Fruit fly (Drosophila melanogaster) S2 (cell line): ENCODE measurements around the gene Fum1.

Experiments
- CG8478 ChIP-seq: fragments of >200 bp; optimal IDR thresholded peaks from 2 replicates; lab custom pipeline; 2018
- CTCF ChIP-seq, 2 experiments: fragments of >200 bp; optimal IDR thresholded peaks; 2 replicates each; lab custom pipeline; 2018

Fum1 gene

DNA sequence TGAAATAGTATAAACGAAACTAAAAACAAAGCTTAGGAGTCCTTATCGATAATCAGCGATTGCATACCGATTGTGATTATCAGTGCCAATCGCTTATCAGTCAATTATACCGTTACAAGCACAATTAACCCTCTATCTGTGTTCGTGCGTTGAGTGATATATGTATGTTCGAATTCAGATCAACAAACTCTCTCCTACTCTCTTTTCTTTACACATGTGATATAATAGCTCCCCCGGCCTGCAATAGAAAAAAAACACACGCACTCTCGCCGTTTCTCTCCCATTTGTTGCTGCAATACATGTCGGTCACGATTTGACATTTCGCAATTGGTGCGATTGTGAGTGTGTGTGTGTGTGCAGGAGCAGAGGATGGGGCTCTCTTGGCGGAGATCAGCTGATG is 15.8 kb upstream of the Fum1 start:
- no peak for TF ChIP-seq CTCF (optimal IDR thresholded peaks at IDR 0.05; lab: Kevin White, UChicago)

- TF ChIP-seq CG8478, result no peak
- no peak for TF ChIP-seq CTCF (optimal IDR thresholded peaks at IDR 0.05; lab: Kevin White, UChicago)
Observed at dm6 chrX:6662876-6663551, 15.2 kb upstream of the Fum1 start.

DNA sequence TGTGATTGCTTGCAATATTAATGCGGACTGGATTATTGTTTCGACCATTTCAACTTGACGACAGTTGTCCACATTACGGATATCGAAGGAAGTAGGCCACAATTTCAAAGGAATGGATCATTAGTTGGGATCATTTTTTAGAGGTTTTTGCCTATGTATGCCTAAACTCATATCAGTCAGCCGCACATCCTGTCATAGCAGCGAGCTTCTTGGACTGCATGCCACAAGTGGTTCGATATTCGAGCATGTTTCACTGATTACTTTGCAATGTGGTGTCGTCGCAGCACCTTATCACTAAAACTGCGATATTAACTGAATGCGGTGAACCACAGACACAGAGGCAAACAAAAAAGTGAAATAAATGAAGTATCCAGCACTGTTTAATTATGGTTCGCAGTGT is 14.2 kb upstream of the Fum1 start:
- TF ChIP-seq CG8478 (no peak), CTCF (optimal IDR thresholded peaks at IDR 0.05; lab: Kevin White, UChicago) (no peak)

- TF ChIP-seq CG8478, result no peak
- TF ChIP-seq CTCF (optimal IDR thresholded peaks at IDR 0.05; lab: Kevin White, UChicago), result no peak
Observed at dm6 chrX:6673637-6674487, 4.4 kb upstream of the Fum1 start, which contains the start of the genes CG3198 and Mcm6. Gene CG3198, minus strand, starts transcription at chrX:6673973. Gene Mcm6, plus strand, starts transcription at chrX:6674387.

DNA sequence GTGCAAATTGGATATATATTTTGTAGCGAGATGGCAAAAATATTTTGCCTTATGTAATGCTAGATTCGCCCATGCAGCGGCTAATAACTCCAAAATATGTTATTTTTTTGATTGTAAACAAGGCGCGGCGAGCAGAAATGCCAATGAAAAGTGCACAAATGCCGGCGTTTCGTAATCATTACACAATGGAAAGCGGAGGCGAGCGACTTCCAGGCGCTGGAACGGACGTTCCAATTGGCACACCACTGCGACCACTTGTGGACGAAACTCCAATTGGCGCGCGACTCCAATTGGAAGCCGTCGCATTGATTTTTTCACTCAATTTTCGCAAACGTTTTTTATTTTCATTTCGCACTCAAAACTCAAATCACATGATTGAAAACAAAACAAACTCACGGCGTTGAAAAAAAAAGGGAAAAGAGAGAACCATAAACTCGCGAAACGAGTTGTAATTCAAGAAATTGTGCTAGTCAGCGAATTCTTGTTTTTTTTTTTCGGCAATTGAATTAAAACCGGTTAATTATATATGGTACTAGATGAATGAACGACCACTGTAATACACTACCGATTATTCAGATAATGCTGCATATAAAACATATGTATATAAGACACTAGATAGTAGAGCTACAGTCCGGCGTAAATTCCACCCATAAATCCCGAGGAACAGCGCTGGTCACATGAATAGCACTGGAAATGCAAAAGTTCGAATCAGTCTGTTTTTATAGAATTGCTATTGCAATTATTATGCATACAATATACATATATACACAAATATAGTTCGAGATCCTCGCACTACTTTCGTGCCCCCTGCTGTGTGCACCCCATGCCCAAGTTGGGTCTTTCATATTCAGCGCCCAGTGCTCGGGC is 644 bp downstream of the Fum1 start, which contains the start of gene ND-ASHI:
Gene ND-ASHI, minus strand, starts transcription at position 484 of the 867 bp plus-strand sequence.
- TF ChIP-seq CG8478, result no peak
- TF ChIP-seq CTCF (optimal IDR thresholded peaks at IDR 0.05; lab: Kevin White, UChicago), result no peak

DNA sequence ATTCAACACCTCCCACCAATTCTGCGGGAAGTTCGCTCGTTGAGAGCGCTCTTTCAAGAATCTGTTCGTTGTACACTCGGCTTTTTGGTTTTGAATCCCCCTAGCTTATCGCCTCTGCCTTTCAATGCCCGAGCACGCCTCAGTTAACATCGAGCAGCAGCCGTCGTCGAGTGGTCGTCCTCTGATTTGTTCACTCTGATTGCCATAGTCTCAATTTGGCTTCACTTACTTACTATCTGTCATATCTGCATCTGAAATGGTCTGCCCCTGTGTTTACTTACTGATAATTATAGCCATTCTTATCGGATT is 1.2 kb downstream of the Fum1 start:
- TF ChIP-seq CTCF (optimal IDR thresholded peaks at IDR 0.05; lab: Kevin White, UChicago) (no peak), CG8478 (no peak)

DNA sequence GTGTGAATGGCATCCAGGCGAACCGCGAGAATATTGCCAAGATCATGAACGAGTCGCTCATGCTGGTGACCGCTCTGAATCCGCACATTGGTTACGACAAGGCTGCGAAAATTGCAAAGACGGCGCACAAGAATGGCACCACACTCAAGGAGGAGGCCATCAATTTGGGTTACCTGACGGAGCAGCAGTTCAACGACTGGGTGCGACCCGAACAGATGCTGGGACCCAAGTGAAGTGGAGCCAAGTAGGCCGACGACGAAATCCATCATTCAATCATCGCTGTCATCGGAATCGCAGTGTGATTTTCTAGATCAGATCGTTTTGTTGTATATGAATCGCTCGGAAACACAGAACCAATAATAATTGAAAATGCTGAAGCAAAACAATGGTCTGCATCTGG is 3.2 kb downstream of the Fum1 start, which contains the start of gene Fum2:
Gene Fum2, plus strand, starts transcription at position 301 of the 400 bp plus-strand sequence.
- TF ChIP-seq CTCF (optimal IDR thresholded peaks at IDR 0.05; lab: Kevin White, UChicago) (no peak), CG8478 (no peak)

dm6 chrX:6683635-6684499 is 5.6 kb downstream of the Fum1 start, which contains the start of gene Pink1:
Gene Pink1, plus strand, starts transcription at chrX:6683798.
- TF ChIP-seq CTCF (optimal IDR thresholded peaks at IDR 0.05; lab: Kevin White, UChicago) (peak in 1 of 2 experiments; percentile 37), CG8478 (no peak)

- TF ChIP-seq CG8478 (no peak), CTCF (optimal IDR thresholded peaks at IDR 0.05; lab: Kevin White, UChicago) (no peak)
Observed at dm6 chrX:6687267-6687666, 9.0 kb downstream of the Fum1 start, which contains the start of gene CG44303. Gene CG44303, minus strand, starts transcription at chrX:6687420.

dm6 chrX:6688620-6689400 is 10.6 kb downstream of the Fum1 start, which contains the start of gene CG3184:
Gene CG3184, minus strand, starts transcription at chrX:6688774.
- TF ChIP-seq CTCF (optimal IDR thresholded peaks at IDR 0.05; lab: Kevin White, UChicago) (no peak), CG8478 (no peak)

DNA sequence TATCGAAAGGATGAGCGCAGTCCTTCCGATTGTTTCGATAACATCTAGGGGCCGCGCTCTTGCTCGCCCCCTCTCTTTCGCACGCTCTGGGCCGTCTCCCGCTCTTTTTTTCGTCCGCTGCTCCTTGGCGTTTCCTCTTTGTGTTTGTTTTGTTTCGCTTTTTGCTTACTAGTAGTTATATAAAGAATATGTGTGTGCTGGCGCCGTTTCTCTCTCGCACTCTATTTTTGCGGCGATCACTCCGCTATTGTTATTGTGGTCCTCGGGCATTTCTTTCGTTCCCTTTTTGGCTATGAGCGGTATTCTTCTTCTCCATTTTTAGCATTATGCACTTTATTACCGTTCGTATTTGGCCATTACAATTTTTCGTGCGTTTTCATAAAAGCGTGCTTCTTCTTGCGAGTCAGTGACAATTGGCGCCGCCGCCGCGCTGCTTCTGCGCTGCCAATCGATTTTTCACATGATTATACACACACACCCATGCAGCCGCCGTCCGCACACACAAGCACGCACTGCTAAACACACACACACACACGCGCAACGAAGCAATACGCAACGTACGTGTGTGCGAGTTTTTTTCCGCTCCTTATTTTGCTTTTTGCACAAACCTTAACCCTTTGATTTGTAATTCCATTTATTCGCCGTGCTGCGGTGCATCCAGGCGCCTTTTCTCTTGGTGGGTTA is 16.0 kb downstream of the Fum1 start:
- TF ChIP-seq CTCF (optimal IDR thresholded peaks at IDR 0.05; lab: Kevin White, UChicago) (no peak), CG8478 (no peak)

dm6 chrX:6694979-6695388 is 16.8 kb downstream of the Fum1 start, which contains the start of gene CG14442:
Gene CG14442, minus strand, starts transcription at chrX:6695007.
- no peak for TF ChIP-seq CTCF (optimal IDR thresholded peaks at IDR 0.05; lab: Kevin White, UChicago)
- TF ChIP-seq CG8478, result no peak

dm6 chrX:6696467-6696866 is 18.2 kb downstream of the Fum1 start:
- TF ChIP-seq CTCF (optimal IDR thresholded peaks at IDR 0.05; lab: Kevin White, UChicago) (no peak), CG8478 (no peak)
